Worm (Caenorhabditis elegans) whole organism, L4 larva: ENCODE measurements around the gene eat-6.

Experiments used
- F26F4.8 ChIP-seq: fragments of 200-800 bp; sonication (Bioruptor generic); conservative IDR thresholded peaks from 2 replicates; pipeline ENCODE4 v1.3.6; 2022; ENCODE audit warnings: missing genetic modification characterization, missing compliant biosample characterization
- F37D6.2 ChIP-seq: sonication (generic microtip); optimal IDR thresholded peaks from 2 replicates; lab custom pipeline; 2016; ENCODE audit warnings: mild to moderate bottlenecking, missing genetic modification characterization, missing compliant biosample characterization
- F49E8.2 ChIP-seq: sonication (generic microtip); optimal IDR thresholded peaks from 2 replicates; lab custom pipeline; 2016; ENCODE audit warnings: missing compliant biosample characterization, mild to moderate bottlenecking, missing genetic modification characterization, borderline replicate concordance
- Y5F2A.4 ChIP-seq: fragments of 200-800 bp; sonication (Bioruptor generic); optimal IDR thresholded peaks from 2 replicates; lab custom pipeline; 2018; ENCODE audit warnings: mild to moderate bottlenecking, missing genetic modification characterization, missing compliant biosample characterization
- aha-1 ChIP-seq: fragments of 150-350 bp; peaks from one replicate; lab custom pipeline; 2014; ENCODE audit warnings: missing biosample characterization, missing genetic modification characterization
- aly-2 ChIP-seq: sonication (generic microtip); optimal IDR thresholded peaks from 2 replicates; lab custom pipeline; 2018; ENCODE audit warnings: missing biosample characterization, missing genetic modification characterization
- cey-2 ChIP-seq: sonication (generic microtip); optimal IDR thresholded peaks from 3 replicates; lab custom pipeline; 2017; ENCODE audit warnings: missing genetic modification characterization, mild to moderate bottlenecking, missing compliant biosample characterization, antibody characterized with exemption, borderline replicate concordance; ENCODE audit not compliant: insufficient read depth
- daf-16 ChIP-seq, 3 experiments: sonication (generic microtip); optimal IDR thresholded peaks; 2 replicates each; lab custom pipeline; 2016 to 2017; ENCODE audit warnings: missing genetic modification characterization in 3 of 3, missing genetic modification reagents in 3 of 3, mild to moderate bottlenecking in 2 of 3, missing compliant biosample characterization in 2 of 3, missing biosample characterization in 1 of 3, moderate library complexity in 1 of 3
- daf-19 ChIP-seq: fragments of 200-800 bp; sonication (Bioruptor generic); conservative IDR thresholded peaks from 2 replicates; pipeline ENCODE4 v1.3.6; 2022; ENCODE audit warnings: missing genetic modification characterization, missing compliant biosample characterization
- dmd-6 ChIP-seq: fragments of 200-800 bp; sonication (Bioruptor generic); IDR thresholded peaks from 2 replicates; pipeline ENCODE4 v1.3.6; 2022; ENCODE audit warnings: missing genetic modification reagents, missing genetic modification characterization, missing compliant biosample characterization
- dmd-8 ChIP-seq: fragments of 200-800 bp; sonication (Bioruptor generic); IDR thresholded peaks from 2 replicates; pipeline ENCODE4 v1.3.6; 2022; ENCODE audit warnings: missing genetic modification characterization, missing compliant biosample characterization
- egl-27 ChIP-seq: sonication (generic microtip); optimal IDR thresholded peaks from 3 replicates; lab custom pipeline; 2017; ENCODE audit warnings: missing biosample characterization, missing genetic modification reagents, missing genetic modification characterization
- fkh-10 ChIP-seq: fragments of 150-350 bp; optimal IDR thresholded peaks from 2 replicates; lab custom pipeline; 2014; ENCODE audit warnings: missing biosample characterization, missing genetic modification reagents, missing genetic modification characterization
- gei-8 ChIP-seq: fragments of 200-800 bp; sonication (Bioruptor generic); optimal IDR thresholded peaks from 2 replicates; lab custom pipeline; 2018; ENCODE audit warnings: mild to moderate bottlenecking, missing genetic modification characterization, missing compliant biosample characterization
- hif-1 ChIP-seq, 2 experiments: sonication (generic microtip); optimal IDR thresholded peaks; 2 replicates each; lab custom pipeline; 2016 to 2017; ENCODE audit warnings: missing compliant biosample characterization in 2 of 2, missing genetic modification characterization in 2 of 2, missing genetic modification reagents in 2 of 2, missing genotype in 2 of 2, mild to moderate bottlenecking in 1 of 2
- hlh-30 ChIP-seq: sonication (generic microtip); optimal IDR thresholded peaks from 2 replicates; lab custom pipeline; 2017; ENCODE audit warnings: antibody characterized with exemption, mild to moderate bottlenecking, missing genetic modification characterization, missing compliant biosample characterization; ENCODE audit not compliant: insufficient read depth
- jun-1 ChIP-seq: fragments of 150-350 bp; optimal IDR thresholded peaks from 2 replicates; lab custom pipeline; 2014; ENCODE audit warnings: missing biosample characterization, missing genetic modification reagents, missing genetic modification characterization
- lim-7 ChIP-seq: fragments of 200-800 bp; sonication (Bioruptor generic); IDR thresholded peaks from 2 replicates; pipeline ENCODE4 v1.3.6; 2022; ENCODE audit warnings: missing genetic modification characterization, missing compliant biosample characterization
- lin-1 ChIP-seq: fragments of 200-800 bp; sonication (Bioruptor generic); IDR thresholded peaks from 2 replicates; pipeline ENCODE4 v1.3.6; 2022; ENCODE audit warnings: missing genetic modification reagents, missing genetic modification characterization, missing compliant biosample characterization
- lin-38 ChIP-seq: fragments of 200-800 bp; sonication (Bioruptor generic); IDR thresholded peaks from 2 replicates; pipeline ENCODE4 v1.3.6; 2022; ENCODE audit warnings: missing genetic modification reagents, missing genetic modification characterization, missing compliant biosample characterization
- madf-9 ChIP-seq: fragments of 200-800 bp; sonication (Bioruptor generic); conservative IDR thresholded peaks from 2 replicates; pipeline ENCODE4 v1.3.6; 2022; ENCODE audit warnings: missing genetic modification reagents, missing genetic modification characterization, missing compliant biosample characterization
- mdl-1 ChIP-seq, 2 experiments: fragments of 150-350 bp in 1 of 2; sonication (generic microtip) in 1 of 2; optimal IDR thresholded peaks; 2 replicates each; lab custom pipeline; 2014 to 2017; ENCODE audit warnings: missing biosample characterization in 2 of 2, missing genetic modification characterization in 2 of 2
- mes-2 ChIP-seq: sonication (generic microtip); optimal IDR thresholded peaks from 2 replicates; lab custom pipeline; 2016; ENCODE audit warnings: missing genotype, mild to moderate bottlenecking, missing genetic modification characterization, missing compliant biosample characterization; ENCODE audit not compliant: poor library complexity, severe bottlenecking
- mxl-3 ChIP-seq: fragments of 200-800 bp; sonication (Bioruptor generic); optimal IDR thresholded peaks from 2 replicates; lab custom pipeline; 2018; ENCODE audit warnings: mild to moderate bottlenecking, missing genetic modification characterization, missing compliant biosample characterization
- nhr-10 ChIP-seq: fragments of 150-350 bp; optimal IDR thresholded peaks from 2 replicates; lab custom pipeline; 2014; ENCODE audit warnings: missing biosample characterization, missing genetic modification characterization
- nhr-111 ChIP-seq: fragments of 200-800 bp; sonication (Bioruptor generic); optimal IDR thresholded peaks from 2 replicates; lab custom pipeline; 2018; ENCODE audit warnings: mild to moderate bottlenecking, missing genetic modification characterization, missing compliant biosample characterization
- nhr-237 ChIP-seq: sonication (generic microtip); optimal IDR thresholded peaks from 2 replicates; lab custom pipeline; 2017; ENCODE audit warnings: missing biosample characterization, missing genetic modification characterization
- nhr-41 ChIP-seq: fragments of 200-800 bp; sonication (Bioruptor generic); IDR thresholded peaks from 2 replicates; pipeline ENCODE4 v1.3.6; 2022; ENCODE audit warnings: missing genetic modification reagents, missing genetic modification characterization, missing compliant biosample characterization
- nhr-76 ChIP-seq: fragments of 150-350 bp; optimal IDR thresholded peaks from 2 replicates; lab custom pipeline; 2014; ENCODE audit warnings: missing biosample characterization, missing genetic modification characterization
- php-3 ChIP-seq: fragments of 200-800 bp; sonication (Bioruptor generic); IDR thresholded peaks from 2 replicates; pipeline ENCODE4 v1.3.6; 2022; ENCODE audit warnings: missing genetic modification reagents, missing genetic modification characterization, missing compliant biosample characterization
- pqm-1 ChIP-seq: sonication (generic microtip); optimal IDR thresholded peaks from 2 replicates; lab custom pipeline; 2017; ENCODE audit warnings: missing biosample characterization, missing genetic modification characterization
- sdz-12 ChIP-seq: fragments of 200-800 bp; sonication (Bioruptor generic); optimal IDR thresholded peaks from 2 replicates; lab custom pipeline; 2018; ENCODE audit warnings: mild to moderate bottlenecking, missing genetic modification characterization, missing compliant biosample characterization
- snpc-4 ChIP-seq: fragments of 150-350 bp; optimal IDR thresholded peaks from 2 replicates; lab custom pipeline; 2014; ENCODE audit warnings: missing biosample characterization, missing genetic modification characterization
- spr-3 ChIP-seq: fragments of 200-800 bp; sonication (Bioruptor generic); optimal IDR thresholded peaks from 2 replicates; lab custom pipeline; 2018; ENCODE audit warnings: mild to moderate bottlenecking, missing genetic modification characterization, missing compliant biosample characterization
- tra-1 ChIP-seq: fragments of 200-800 bp; sonication (Bioruptor generic); IDR thresholded peaks from 2 replicates; pipeline ENCODE4 v1.3.6; 2022; ENCODE audit warnings: missing genetic modification reagents, missing genetic modification characterization, missing compliant biosample characterization
- unc-130 ChIP-seq: sonication (generic microtip); optimal IDR thresholded peaks from 2 replicates; lab custom pipeline; 2016; ENCODE audit warnings: missing genetic modification reagents, missing genetic modification characterization, missing compliant biosample characterization
- unc-39 ChIP-seq: sonication (generic microtip); optimal IDR thresholded peaks from 2 replicates; lab custom pipeline; 2017; ENCODE audit warnings: missing biosample characterization, missing genetic modification characterization
- unc-62 ChIP-seq, 3 experiments: fragments of 150-350 bp in 1 of 3; sonication (generic microtip); optimal IDR thresholded peaks in 2 of 3; peaks in 1 of 3; 1 replicate in 1 of 3; 2 replicates in 2 of 3; lab custom pipeline; 2014 to 2017; ENCODE audit warnings: missing biosample characterization in 3 of 3, missing genetic modification characterization in 3 of 3, missing genetic modification reagents in 3 of 3, missing genotype in 1 of 3
- zip-11 ChIP-seq: fragments of 200-800 bp; sonication (Bioruptor generic); IDR thresholded peaks from 2 replicates; pipeline ENCODE4 v1.3.6; 2022; ENCODE audit warnings: missing genetic modification characterization, missing compliant biosample characterization
- zip-2 ChIP-seq: fragments of 150-350 bp; optimal IDR thresholded peaks from 2 replicates; lab custom pipeline; 2014; ENCODE audit warnings: missing biosample characterization, missing genetic modification characterization
- ztf-7 ChIP-seq: fragments of 150-350 bp; optimal IDR thresholded peaks from 2 replicates; lab custom pipeline; 2014; ENCODE audit warnings: missing biosample characterization, missing genetic modification characterization

The eat-6 gene

ce11 chrV:13085227-13085640 is 44.6 kb downstream of the eat-6 start (continued):
- no peak for TF ChIP-seq F26F4.8 (GFP tag; lab: Robert Waterston, UW)
- TF ChIP-seq sdz-12 (GFP tag; lab: Kevin White, UChicago), result no peak
- TF ChIP-seq unc-130 (GFP tag; lab: Kevin White, UChicago), result no peak
- no peak for TF ChIP-seq lim-7 (GFP tag; lab: Robert Waterston, UW)
- TF ChIP-seq lin-1 (GFP tag; lab: Robert Waterston, UW), result no peak

DNA sequence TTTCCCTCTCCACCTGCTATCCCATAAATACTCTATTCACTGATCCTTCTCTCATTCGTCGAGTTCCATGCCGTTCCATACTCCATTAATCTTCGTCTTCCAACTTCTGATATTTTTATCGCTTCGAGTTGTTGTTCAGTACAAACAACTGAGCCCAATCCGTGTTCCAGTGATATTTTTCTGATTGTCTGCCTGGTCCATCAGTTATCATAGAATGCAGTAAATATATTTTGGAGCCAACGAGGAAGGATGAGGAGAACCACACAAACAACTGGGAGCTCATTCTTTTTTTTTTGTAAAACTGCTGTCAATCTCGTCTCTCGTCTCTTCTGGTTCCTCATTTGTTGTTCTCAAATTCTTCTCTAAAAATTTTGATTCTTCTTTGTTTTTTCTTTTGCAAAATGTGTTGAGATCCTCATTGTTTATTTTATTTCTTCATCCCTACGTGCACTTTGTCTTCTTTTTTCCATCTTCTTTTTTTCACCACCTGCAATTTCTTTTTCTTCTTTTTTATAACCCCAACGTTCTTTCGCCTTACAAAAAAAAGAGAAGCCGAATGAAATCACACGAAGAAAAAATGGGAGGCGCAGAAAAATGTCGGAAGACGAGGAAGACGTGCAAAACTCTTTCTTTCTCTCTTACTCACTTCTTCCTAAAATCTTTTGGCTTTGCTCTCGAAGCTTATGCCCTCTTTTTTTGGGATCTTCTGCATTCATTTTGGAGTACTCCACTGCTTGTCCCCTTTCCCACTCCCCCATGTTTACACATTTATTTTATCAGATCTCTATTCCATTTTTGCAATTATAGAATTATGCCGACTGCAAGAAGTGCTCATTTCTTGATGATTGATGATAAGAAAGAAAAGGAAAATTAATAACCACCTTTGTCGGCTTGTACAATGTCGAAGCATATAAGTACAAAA is 45.8 kb downstream of the eat-6 start:
- TF ChIP-seq aha-1 (tag; lab: Kevin White, UChicago) (peak; percentile 96), fkh-10 (GFP tag; lab: Kevin White, UChicago) (peak; percentile 37), daf-16 (GFP tag; optimal IDR thresholded peaks at IDR 0.05; lab: Kevin White, UChicago) (peak in 1 of 2 experiments; percentile 98), daf-16 (tag; optimal IDR thresholded peaks at IDR 0.05; lab: Kevin White, UChicago) (peak; percentile 38), mxl-3 (GFP tag; lab: Kevin White, UChicago) (no peak), hif-1 (tag; optimal IDR thresholded peaks at IDR 0.05; lab: Kevin White, UChicago) (peak in 1 of 2 experiments; percentile 25), cey-2 (tag; lab: Kevin White, UChicago) (no peak), pqm-1 (peak; percentile 22), unc-62 (GFP tag; optimal IDR thresholded peaks at IDR 0.05 in 1 of 2; lab: Kevin White, UChicago) (peak in 1 of 2 experiments; percentile 83), unc-62 (tag; optimal IDR thresholded peaks at IDR 0.05; lab: Kevin White, UChicago) (no peak), nhr-10 (tag; lab: Kevin White, UChicago) (no peak)

ce11 chrV:13082442-13083126 is 47.2 kb downstream of the eat-6 start, which contains the start of gene C34B4.2:
TSS of gene C34B4.2 (plus strand) at chrV:13083055.
- TF ChIP-seq zip-11 (GFP tag; lab: Robert Waterston, UW), result no peak
- TF ChIP-seq nhr-41, result no peak
- TF ChIP-seq mxl-3 (GFP tag; lab: Kevin White, UChicago), result peak; percentile 66
- TF ChIP-seq php-3 (GFP tag; lab: Robert Waterston, UW), result no peak
- TF ChIP-seq spr-3 (GFP tag; lab: Kevin White, UChicago), result no peak
- TF ChIP-seq fkh-10 (GFP tag; lab: Kevin White, UChicago), result no peak
- peak; percentile 25; the same call in 1 of the 2 replicates for TF ChIP-seq lin-38 (GFP tag; lab: Robert Waterston, UW)
- TF ChIP-seq daf-19 (GFP tag; lab: Robert Waterston, UW), result no peak
- TF ChIP-seq dmd-6 (GFP tag; lab: Robert Waterston, UW), result peak; percentile 79
- no peak for TF ChIP-seq zip-2
- peak; percentile 68; the same call in 1 of the 2 replicates for TF ChIP-seq lin-1 (GFP tag; lab: Robert Waterston, UW)
- TF ChIP-seq mdl-1 (tag; optimal IDR thresholded peaks at IDR 0.05; lab: Kevin White, UChicago), result peak in 1 of 2 experiments; percentile 66
- TF ChIP-seq ztf-7 (tag; lab: Kevin White, UChicago), result peak; percentile 23
- no peak for TF ChIP-seq madf-9
- no peak for TF ChIP-seq F49E8.2
- TF ChIP-seq tra-1 (GFP tag; lab: Robert Waterston, UW), result peak; percentile 72; the same call in 1 of the 2 replicates
- no peak for TF ChIP-seq nhr-237 (tag; lab: Kevin White, UChicago)
- TF ChIP-seq mes-2 (tag; lab: Kevin White, UChicago), result peak; percentile 48
- TF ChIP-seq gei-8 (GFP tag; lab: Kevin White, UChicago), result no peak
- TF ChIP-seq Y5F2A.4 (GFP tag; lab: Kevin White, UChicago), result no peak
- no peak for TF ChIP-seq cey-2 (tag; lab: Kevin White, UChicago)
- no peak for TF ChIP-seq egl-27
- TF ChIP-seq snpc-4, result no peak
- TF ChIP-seq nhr-76 (tag; lab: Kevin White, UChicago), result no peak
- TF ChIP-seq F37D6.2 (tag; lab: Kevin White, UChicago), result no peak
- TF ChIP-seq unc-39 (tag; lab: Kevin White, UChicago), result no peak
- TF ChIP-seq jun-1 (tag; lab: Kevin White, UChicago), result no peak
- peak; percentile 3 to 89 for TF ChIP-seq daf-16 (GFP tag; optimal IDR thresholded peaks at IDR 0.05; lab: Kevin White, UChicago)
- peak; percentile 56 for TF ChIP-seq daf-16 (tag; optimal IDR thresholded peaks at IDR 0.05; lab: Kevin White, UChicago)
- no peak for TF ChIP-seq dmd-8 (GFP tag; lab: Robert Waterston, UW)
- TF ChIP-seq hlh-30 (tag; lab: Kevin White, UChicago), result peak; percentile 3
- TF ChIP-seq aly-2 (tag; lab: Kevin White, UChicago), result no peak
- TF ChIP-seq nhr-111, result no peak
